Worm (Caenorhabditis elegans) whole organism, L4/young adult: Measurements from ENCODE around the gene fubl-2.

ENCODE experiments used
- W03F9.2 ChIP-seq: fragments of 150-350 bp; optimal IDR thresholded peaks from 2 replicates; lab custom pipeline; 2014; ENCODE audit warnings: missing biosample characterization, missing genetic modification characterization
- dao-5 ChIP-seq: sonication (generic microtip); optimal IDR thresholded peaks from 2 replicates; lab custom pipeline; 2016; ENCODE audit warnings: missing genotype, missing genetic modification characterization, moderate library complexity, missing compliant biosample characterization
- him-1 ChIP-seq: sonication (generic microtip); optimal IDR thresholded peaks from 2 replicates; lab custom pipeline; 2016; ENCODE audit warnings: missing genotype, missing genetic modification reagents, missing genetic modification characterization, missing compliant biosample characterization

Gene fubl-2

ce11 chrIII:7103940-7104440, 16.4 kb upstream of the fubl-2 start, which contains the start of gene cpg-2:
Gene cpg-2 (minus strand): TSS chrIII:7103990.
- no peak for TF ChIP-seq him-1 (tag; lab: Kevin White, UChicago)
- TF ChIP-seq W03F9.2 (tag; lab: Kevin White, UChicago): no peak
- TF ChIP-seq dao-5 (tag; lab: Kevin White, UChicago): no peak

- TF ChIP-seq him-1 (tag; lab: Kevin White, UChicago) (no peak), W03F9.2 (tag; lab: Kevin White, UChicago) (peak; percentile 21)
Observed at ce11 chrIII:7101814-7102477, 14.4 kb upstream of the fubl-2 start.

- TF ChIP-seq him-1 (tag; lab: Kevin White, UChicago): no peak
- no peak for TF ChIP-seq W03F9.2 (tag; lab: Kevin White, UChicago)
- no peak for TF ChIP-seq dao-5 (tag; lab: Kevin White, UChicago)
Observed at ce11 chrIII:7100001-7100400, 12.5 kb upstream of the fubl-2 start, which contains the start of gene ZK418.11. Gene ZK418.11 (plus strand): TSS chrIII:7100289.

- no peak for TF ChIP-seq dao-5 (tag; lab: Kevin White, UChicago)
- no peak for TF ChIP-seq him-1 (tag; lab: Kevin White, UChicago)
- TF ChIP-seq W03F9.2 (tag; lab: Kevin White, UChicago): no peak
Observed at ce11 chrIII:7096481-7096880, 8.9 kb upstream of the fubl-2 start.

ce11 chrIII:7095156-7095555, 7.6 kb upstream of the fubl-2 start, which contains the start of gene nhr-9:
Gene nhr-9 (plus strand): TSS chrIII:7095462.
- TF ChIP-seq him-1 (tag; lab: Kevin White, UChicago) (no peak), dao-5 (tag; lab: Kevin White, UChicago) (no peak), W03F9.2 (tag; lab: Kevin White, UChicago) (no peak)

ce11 chrIII:7091042-7091441, 3.5 kb upstream of the fubl-2 start, which contains the start of gene ZK418.2:
Gene ZK418.2 (plus strand): TSS chrIII:7091342.
- TF ChIP-seq dao-5 (tag; lab: Kevin White, UChicago): no peak
- no peak for TF ChIP-seq him-1 (tag; lab: Kevin White, UChicago)
- TF ChIP-seq W03F9.2 (tag; lab: Kevin White, UChicago): no peak

- no peak for TF ChIP-seq him-1 (tag; lab: Kevin White, UChicago)
- no peak for TF ChIP-seq dao-5 (tag; lab: Kevin White, UChicago)
- TF ChIP-seq W03F9.2 (tag; lab: Kevin White, UChicago): no peak
Observed at ce11 chrIII:7090545-7090944, 3.0 kb upstream of the fubl-2 start, which contains the start of gene ZK418.10. Gene ZK418.10 (minus strand): TSS chrIII:7090692.

- no peak for TF ChIP-seq dao-5 (tag; lab: Kevin White, UChicago)
- no peak for TF ChIP-seq him-1 (tag; lab: Kevin White, UChicago)
- TF ChIP-seq W03F9.2 (tag; lab: Kevin White, UChicago): no peak
Observed at ce11 chrIII:7087180-7087579, 361 bp downstream of the fubl-2 start.

ce11 chrIII:7084908-7085307, 2.6 kb downstream of the fubl-2 start, which contains the start of gene tofu-7:
Gene tofu-7 (minus strand): TSS chrIII:7085018.
- no peak for TF ChIP-seq dao-5 (tag; lab: Kevin White, UChicago)

- TF ChIP-seq dao-5 (tag; lab: Kevin White, UChicago) (no peak), him-1 (tag; lab: Kevin White, UChicago) (no peak), W03F9.2 (tag; lab: Kevin White, UChicago) (no peak)
Observed at ce11 chrIII:7083106-7083505, 4.4 kb downstream of the fubl-2 start.

- TF ChIP-seq dao-5 (tag; lab: Kevin White, UChicago): no peak
- TF ChIP-seq W03F9.2 (tag; lab: Kevin White, UChicago): no peak
- TF ChIP-seq him-1 (tag; lab: Kevin White, UChicago): no peak
Observed at ce11 chrIII:7081488-7081887, 6.1 kb downstream of the fubl-2 start.

ce11 chrIII:7080689-7081088, 6.9 kb downstream of the fubl-2 start, which contains the start of gene ZK418.7:
Gene ZK418.7 (minus strand): TSS chrIII:7080789.
- no peak for TF ChIP-seq W03F9.2 (tag; lab: Kevin White, UChicago)
- TF ChIP-seq him-1 (tag; lab: Kevin White, UChicago): no peak
- TF ChIP-seq dao-5 (tag; lab: Kevin White, UChicago): no peak

ce11 chrIII:7078737-7079136, 8.8 kb downstream of the fubl-2 start, which contains the start of gene ZK418.6:
Gene ZK418.6 (minus strand): TSS chrIII:7078837.
- TF ChIP-seq dao-5 (tag; lab: Kevin White, UChicago) (no peak), W03F9.2 (tag; lab: Kevin White, UChicago) (no peak), him-1 (tag; lab: Kevin White, UChicago) (no peak)

- TF ChIP-seq him-1 (tag; lab: Kevin White, UChicago) (no peak), W03F9.2 (tag; lab: Kevin White, UChicago) (no peak), dao-5 (tag; lab: Kevin White, UChicago) (no peak)
Observed at ce11 chrIII:7076386-7076785, 11.2 kb downstream of the fubl-2 start, which contains the start of gene ZK418.13. Gene ZK418.13 (minus strand): TSS chrIII:7076486.
